Fruit fly (Drosophila melanogaster): ENCODE measurements around the gene CG14431.

DNA sequence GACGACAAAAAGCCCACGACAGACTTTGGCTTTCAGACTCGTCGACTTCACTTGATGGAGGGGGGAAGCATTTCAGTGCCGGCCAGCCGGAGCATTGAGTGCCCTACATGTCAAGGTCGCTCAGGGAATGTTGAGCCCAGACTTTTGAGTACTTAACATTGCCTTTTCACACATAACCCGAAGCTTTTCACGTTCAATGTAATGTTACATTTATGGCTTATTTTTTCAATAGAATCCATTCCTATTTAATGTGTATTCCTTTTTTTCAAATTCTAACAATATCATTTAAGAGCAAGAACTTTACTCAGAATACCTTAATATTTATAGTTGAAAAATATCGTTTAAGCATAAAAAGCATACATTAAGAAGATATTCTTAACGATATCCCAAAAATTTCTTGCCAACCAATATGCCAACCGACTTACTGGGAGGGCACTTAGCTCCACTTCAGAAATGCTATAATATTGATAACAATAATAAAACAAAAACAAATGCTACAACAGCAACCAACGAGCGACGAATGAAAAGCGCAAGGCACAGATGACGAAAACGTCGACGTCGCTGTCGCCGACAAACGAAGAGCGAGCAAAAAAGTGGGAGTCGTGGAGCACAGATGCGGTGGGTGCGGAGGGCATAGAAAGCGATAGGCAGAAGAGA lies 48.2 kb upstream of the CG14431 start:
- TF ChIP-seq CG8478 (optimal IDR thresholded peaks at IDR 0.05) (no peak), usp (GFP tag; optimal IDR thresholded peaks at IDR 0.05) (no peak)

Data from whole organism.